Fruit fly (Drosophila melanogaster): ENCODE measurements around the gene CG11345.

The CG11345 gene

dm6 chr3L:4412974-4413373 lies 45.0 kb downstream of the CG11345 start (continued):
- peak; percentile 39; the same call in 1 of the 2 replicates for TF ChIP-seq CG9215 (GFP tag; IDR thresholded peaks at IDR 0.05)
- TF ChIP-seq nerfin-1 (tag; optimal IDR thresholded peaks at IDR 0.05): no peak
- TF ChIP-seq CG11695 (GFP tag; IDR thresholded peaks at IDR 0.05): peak; percentile 29; the same call in 2 of the 3 replicates
- TF ChIP-seq CG6272 (GFP tag; IDR thresholded peaks at IDR 0.05): 0 out of 2 replicates have a peak, but pooled peaks have one; percentile 39
- 0 out of 2 replicates have a peak, but pooled peaks have one; percentile 6 for TF ChIP-seq Gsc (GFP tag; IDR thresholded peaks at IDR 0.05)
- peak; percentile 30 to 65 for TF ChIP-seq dpn (GFP tag; optimal IDR thresholded peaks at IDR 0.05)
- peak; percentile 37 for TF ChIP-seq bcd (GFP tag; optimal IDR thresholded peaks at IDR 0.05)
- peak; percentile 3 for TF ChIP-seq tin (GFP tag; optimal IDR thresholded peaks at IDR 0.05)
- TF ChIP-seq CG13894 (tag; optimal IDR thresholded peaks at IDR 0.05): peak; percentile 48
- 0 out of 3 replicates have a peak, but pooled peaks have one; percentile 39 for TF ChIP-seq C15 (GFP tag; IDR thresholded peaks at IDR 0.05)
- 0 out of 2 replicates have a peak, but pooled peaks have one; percentile 25 for TF ChIP-seq ssp (GFP tag; IDR thresholded peaks at IDR 0.05)
- peak; percentile 39 for TF ChIP-seq CG17385 (GFP tag; optimal IDR thresholded peaks at IDR 0.05)
- TF ChIP-seq CG18619 (GFP tag; optimal IDR thresholded peaks at IDR 0.05): peak; percentile 19
- TF ChIP-seq chm (GFP tag; IDR thresholded peaks at IDR 0.05): no peak
- TF ChIP-seq gem (tag; optimal IDR thresholded peaks at IDR 0.05): peak; percentile 60
- TF ChIP-seq Oaz (GFP tag; IDR thresholded peaks at IDR 0.05): peak; percentile 40; the same call in 1 of the 2 replicates
- no peak for TF ChIP-seq CG14710 (tag; optimal IDR thresholded peaks at IDR 0.05)
- TF ChIP-seq Fer3 (tag; optimal IDR thresholded peaks at IDR 0.05): peak; percentile 19
- TF ChIP-seq CG17612 (GFP tag; IDR thresholded peaks at IDR 0.05): peak; percentile 64; the same call in 1 of the 2 replicates
- TF ChIP-seq CG11456 (GFP tag; IDR thresholded peaks at IDR 0.05): peak; percentile 75
- no peak for TF ChIP-seq CG7928 (GFP tag; optimal IDR thresholded peaks at IDR 0.05)
- peak; percentile 18 for TF ChIP-seq CG13123 (GFP tag; optimal IDR thresholded peaks at IDR 0.05)
- no peak for TF ChIP-seq CG12236 (GFP tag; optimal IDR thresholded peaks at IDR 0.05)
- TF ChIP-seq tio (GFP tag; optimal IDR thresholded peaks at IDR 0.05): peak; percentile 43
- TF ChIP-seq ken (GFP tag; IDR thresholded peaks at IDR 0.05): no peak
- peak; percentile 21 for TF ChIP-seq fd3F (GFP tag; optimal IDR thresholded peaks at IDR 0.05)
- TF ChIP-seq slou (GFP tag; optimal IDR thresholded peaks at IDR 0.05): peak; percentile 20
- TF ChIP-seq HLHmδ (GFP tag; optimal IDR thresholded peaks at IDR 0.05): no peak
- TF ChIP-seq NfI (GFP tag; optimal IDR thresholded peaks at IDR 0.05): peak; percentile 56
- peak; percentile 10 for TF ChIP-seq Mad (GFP tag; optimal IDR thresholded peaks at IDR 0.05)
- peak; percentile 13 to 55 for TF ChIP-seq Pdp1 (GFP tag; optimal IDR thresholded peaks at IDR 0.05)
- peak; percentile 5 for TF ChIP-seq CG7987 (GFP tag; optimal IDR thresholded peaks at IDR 0.05)
- TF ChIP-seq gt (GFP tag; IDR thresholded peaks at IDR 0.05): no peak
- TF ChIP-seq Gug (GFP tag; IDR thresholded peaks at IDR 0.05): peak; percentile 23; the same call in 1 of the 4 replicates
- peak; percentile 26 for TF ChIP-seq CG17359 (tag; optimal IDR thresholded peaks at IDR 0.05)
- TF ChIP-seq Hr39 (optimal IDR thresholded peaks at IDR 0.05): no peak
- TF ChIP-seq CG12659 (GFP tag; optimal IDR thresholded peaks at IDR 0.05): peak; percentile 4
- TF ChIP-seq tup (GFP tag; optimal IDR thresholded peaks at IDR 0.05): no peak
- peak; percentile 27 for TF ChIP-seq CG1233 (GFP tag; optimal IDR thresholded peaks at IDR 0.05)
- TF ChIP-seq CG2875 (GFP tag; optimal IDR thresholded peaks at IDR 0.05): peak; percentile 25
- peak; percentile 57 for TF ChIP-seq Sox102F (GFP tag; optimal IDR thresholded peaks at IDR 0.05)
- peak; percentile 37 for TF ChIP-seq ems (GFP tag; optimal IDR thresholded peaks at IDR 0.05)
- TF ChIP-seq Chrac-16 (GFP tag; optimal IDR thresholded peaks at IDR 0.05): peak; percentile 26
- no peak for TF ChIP-seq cwo (GFP tag; optimal IDR thresholded peaks at IDR 0.05)
- peak; percentile 58 for TF ChIP-seq sd (tag; optimal IDR thresholded peaks at IDR 0.05)
- TF ChIP-seq Scr (GFP tag; IDR thresholded peaks at IDR 0.05; ENCODE audit: partially characterized antibody): no peak
- TF ChIP-seq CG15514 (GFP tag; optimal IDR thresholded peaks at IDR 0.05): peak; percentile 39
- TF ChIP-seq CG13624 (GFP tag; optimal IDR thresholded peaks at IDR 0.05): peak; percentile 15
- peak; percentile 27 for TF ChIP-seq nau (GFP tag; optimal IDR thresholded peaks at IDR 0.05)
- peak in 1 of 2 experiments; percentile 42 for TF ChIP-seq bsh (GFP tag; optimal IDR thresholded peaks at IDR 0.05)
